Worm (Caenorhabditis elegans) whole organism, L4/young adult: ENCODE measurements around the gene F48G7.12.

ENCODE experiments used
- W03F9.2 ChIP-seq: fragments of 150-350 bp; optimal IDR thresholded peaks from 2 replicates; lab custom pipeline; 2014; ENCODE audit warnings: missing biosample characterization, missing genetic modification characterization
- dao-5 ChIP-seq: sonication (generic microtip); optimal IDR thresholded peaks from 2 replicates; lab custom pipeline; 2016; ENCODE audit warnings: missing genotype, missing genetic modification characterization, moderate library complexity, missing compliant biosample characterization
- him-1 ChIP-seq: sonication (generic microtip); optimal IDR thresholded peaks from 2 replicates; lab custom pipeline; 2016; ENCODE audit warnings: missing genotype, missing genetic modification reagents, missing genetic modification characterization, missing compliant biosample characterization

F48G7.12 gene

ce11 chrV:597823-598222 is 48.2 kb downstream of the F48G7.12 start:
- TF ChIP-seq W03F9.2 (tag; lab: Kevin White, UChicago) (no peak), dao-5 (no peak), him-1 (no peak)

- TF ChIP-seq dao-5 (no peak), W03F9.2 (tag; lab: Kevin White, UChicago) (no peak)
Measured at ce11 chrV:596923-597322, 49.1 kb downstream of the F48G7.12 start.
